Fruit fly (Drosophila melanogaster): Measurements from ENCODE around the gene Mettl3.

Mettl3 gene

dm6 chr3R:24031825-24032523, at the start of gene Mettl3, which contains the start of gene KrT95D:
Mettl3 (plus strand) TSS chr3R:24032157.
KrT95D (minus strand) TSS chr3R:24031827.
- TF ChIP-seq EcR (GFP tag; optimal IDR thresholded peaks at IDR 0.05), result no peak
- no peak for TF ChIP-seq CG8478 (optimal IDR thresholded peaks at IDR 0.05)
- TF ChIP-seq usp (GFP tag; optimal IDR thresholded peaks at IDR 0.05), result no peak
- TF ChIP-seq pan (optimal IDR thresholded peaks at IDR 0.05), result no peak
- TF ChIP-seq psq (optimal IDR thresholded peaks at IDR 0.05), result no peak
- TF ChIP-seq Dll (optimal IDR thresholded peaks at IDR 0.05), result no peak

DNA sequence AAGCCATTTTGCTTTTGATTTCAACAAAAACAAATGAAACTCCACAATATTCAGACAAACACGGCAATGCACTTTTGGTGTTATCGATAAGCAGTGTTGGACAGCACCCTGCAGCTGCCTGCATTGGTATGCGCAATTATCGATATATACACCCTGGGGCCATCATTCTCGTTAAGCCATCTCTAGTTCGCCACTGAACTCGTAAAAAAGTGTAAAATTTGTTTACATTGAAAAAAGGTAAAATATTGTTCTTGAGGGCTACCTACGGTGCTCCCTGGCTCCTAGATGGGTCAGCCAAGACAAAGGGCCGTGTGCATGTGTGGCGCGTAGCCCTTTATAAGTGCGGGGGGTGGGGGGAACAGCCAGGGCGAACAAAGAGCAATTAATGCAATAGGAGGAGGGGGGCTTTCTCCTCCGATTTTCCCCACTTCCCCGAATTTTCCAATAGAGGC, 45.5 kb upstream of the Mettl3 start, which contains the start of the genes CG13603 and CG5902:
Gene CG13603 (minus strand): TSS at position 91 of the 452 bp plus-strand sequence.
Gene CG5902 (plus strand): TSS at position 164 of the 452 bp plus-strand sequence.
- TF ChIP-seq EcR (GFP tag; optimal IDR thresholded peaks at IDR 0.05) (no peak), usp (GFP tag; optimal IDR thresholded peaks at IDR 0.05) (no peak), psq (optimal IDR thresholded peaks at IDR 0.05) (no peak), CG8478 (optimal IDR thresholded peaks at IDR 0.05) (no peak), pan (optimal IDR thresholded peaks at IDR 0.05) (no peak), Dll (optimal IDR thresholded peaks at IDR 0.05) (no peak)

DNA sequence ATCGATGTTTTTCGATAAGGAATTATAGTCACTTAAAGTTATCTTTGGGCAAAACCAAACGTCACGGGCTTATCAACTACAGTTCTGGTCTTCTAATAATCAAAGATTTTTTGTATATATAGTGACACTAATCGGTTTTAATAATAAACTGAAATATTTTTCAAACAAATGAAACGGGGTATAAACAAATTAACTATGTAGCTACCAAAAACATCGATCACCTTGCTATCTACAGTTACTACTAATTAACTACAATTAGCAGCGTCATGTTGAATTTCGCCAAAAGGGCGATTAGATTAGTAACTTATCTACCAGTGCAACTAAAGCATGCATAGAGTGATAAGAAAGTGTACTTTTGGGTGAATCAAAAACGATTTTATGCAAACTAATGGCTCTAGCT, 40.6 kb upstream of the Mettl3 start:
- no peak for TF ChIP-seq Dll (optimal IDR thresholded peaks at IDR 0.05)
- TF ChIP-seq EcR (GFP tag; optimal IDR thresholded peaks at IDR 0.05), result no peak
- TF ChIP-seq usp (GFP tag; optimal IDR thresholded peaks at IDR 0.05), result no peak

DNA sequence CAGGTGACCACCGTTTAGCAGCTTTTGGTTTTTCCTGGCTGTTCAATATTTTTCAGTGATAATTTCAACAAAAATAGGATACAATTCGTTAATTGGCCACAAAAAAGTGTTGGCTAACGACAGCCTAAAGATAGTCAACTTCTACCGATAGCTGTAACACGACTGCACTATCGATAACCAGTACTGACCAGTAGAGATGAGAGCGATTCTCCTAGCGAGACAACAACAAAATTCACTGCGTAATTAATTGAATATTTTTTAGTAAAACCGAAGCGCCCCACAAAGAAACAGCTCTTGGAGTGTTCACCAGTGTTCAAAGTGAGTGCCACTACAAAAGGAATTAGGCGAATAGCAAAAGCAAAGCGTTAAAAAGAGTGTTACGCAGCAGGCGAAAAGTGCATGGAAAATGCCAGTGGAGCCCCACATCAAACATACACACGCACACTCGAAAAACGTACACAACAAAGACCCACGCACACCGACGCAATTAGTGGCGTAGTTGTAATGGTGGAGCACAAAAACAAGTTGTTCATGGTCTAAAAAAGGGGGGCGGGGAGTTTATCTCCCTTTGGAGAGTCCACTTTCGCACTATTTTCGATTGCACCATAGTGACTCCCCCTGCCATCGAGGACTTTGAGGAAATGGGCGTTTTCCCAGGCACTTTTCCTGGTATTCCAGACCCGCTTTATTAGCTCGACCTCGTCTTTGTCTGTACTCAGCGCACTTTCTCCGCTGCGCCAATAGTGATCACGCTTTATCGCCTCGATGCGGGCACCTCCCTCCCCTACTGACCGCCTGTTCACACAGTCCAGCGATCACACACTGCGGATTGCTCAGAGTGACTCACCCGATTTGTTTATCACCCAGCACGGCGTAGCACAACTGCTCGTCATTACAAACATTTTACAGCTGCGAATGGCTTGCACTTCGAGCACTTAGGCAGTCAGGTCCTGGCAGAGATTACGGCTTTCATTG, 38.8 kb upstream of the Mettl3 start, which contains the start of the genes Epp and Rab7:
Gene Epp (minus strand): TSS at position 94 of the 975 bp plus-strand sequence.
Gene Rab7 (plus strand): TSS at position 186 of the 975 bp plus-strand sequence.
- TF ChIP-seq Dll (optimal IDR thresholded peaks at IDR 0.05) (no peak), pan (optimal IDR thresholded peaks at IDR 0.05) (no peak), psq (optimal IDR thresholded peaks at IDR 0.05) (no peak), usp (GFP tag; optimal IDR thresholded peaks at IDR 0.05) (no peak), EcR (GFP tag; optimal IDR thresholded peaks at IDR 0.05) (no peak), CG8478 (optimal IDR thresholded peaks at IDR 0.05) (no peak)

DNA sequence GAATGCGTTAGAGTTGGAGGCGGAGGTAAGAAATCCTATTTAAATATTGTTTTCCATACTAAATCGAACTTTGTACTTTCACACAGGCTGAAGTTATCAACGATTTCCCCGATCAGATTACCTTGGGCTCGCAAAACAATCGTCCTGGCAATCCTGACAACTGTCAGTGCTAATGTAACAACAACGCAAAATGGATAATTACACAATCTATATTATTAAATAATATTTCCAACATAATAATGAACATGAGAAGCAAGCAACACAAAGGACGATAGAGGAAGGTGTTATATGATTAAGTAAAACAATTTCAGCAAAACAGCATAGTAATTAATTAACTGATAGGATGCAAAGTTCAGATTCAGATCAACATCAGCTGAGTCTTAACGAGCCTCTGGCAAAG, 37.4 kb upstream of the Mettl3 start:
- no peak for TF ChIP-seq usp (GFP tag; optimal IDR thresholded peaks at IDR 0.05)
- TF ChIP-seq psq (optimal IDR thresholded peaks at IDR 0.05), result no peak
- TF ChIP-seq EcR (GFP tag; optimal IDR thresholded peaks at IDR 0.05), result no peak
- no peak for TF ChIP-seq pan (optimal IDR thresholded peaks at IDR 0.05)
- TF ChIP-seq Dll (optimal IDR thresholded peaks at IDR 0.05), result no peak
- TF ChIP-seq CG8478 (optimal IDR thresholded peaks at IDR 0.05), result no peak

dm6 chr3R:23995460-23995859, 36.5 kb upstream of the Mettl3 start, which contains the start of gene CG33108:
CG33108 (plus strand) TSS chr3R:23995659.
- no peak for TF ChIP-seq usp (GFP tag; optimal IDR thresholded peaks at IDR 0.05)
- no peak for TF ChIP-seq CG8478 (optimal IDR thresholded peaks at IDR 0.05)
- no peak for TF ChIP-seq pan (optimal IDR thresholded peaks at IDR 0.05)
- TF ChIP-seq Dll (optimal IDR thresholded peaks at IDR 0.05), result no peak
- TF ChIP-seq psq (optimal IDR thresholded peaks at IDR 0.05), result no peak
- TF ChIP-seq EcR (GFP tag; optimal IDR thresholded peaks at IDR 0.05), result no peak

dm6 chr3R:23996224-23996623, 35.7 kb upstream of the Mettl3 start, which contains the start of gene LSm3:
LSm3 (plus strand) TSS chr3R:23996262.
- no peak for TF ChIP-seq usp (GFP tag; optimal IDR thresholded peaks at IDR 0.05)
- no peak for TF ChIP-seq psq (optimal IDR thresholded peaks at IDR 0.05)
- no peak for TF ChIP-seq pan (optimal IDR thresholded peaks at IDR 0.05)
- TF ChIP-seq Dll (optimal IDR thresholded peaks at IDR 0.05), result no peak
- TF ChIP-seq CG8478 (optimal IDR thresholded peaks at IDR 0.05), result no peak
- TF ChIP-seq EcR (GFP tag; optimal IDR thresholded peaks at IDR 0.05), result no peak

DNA sequence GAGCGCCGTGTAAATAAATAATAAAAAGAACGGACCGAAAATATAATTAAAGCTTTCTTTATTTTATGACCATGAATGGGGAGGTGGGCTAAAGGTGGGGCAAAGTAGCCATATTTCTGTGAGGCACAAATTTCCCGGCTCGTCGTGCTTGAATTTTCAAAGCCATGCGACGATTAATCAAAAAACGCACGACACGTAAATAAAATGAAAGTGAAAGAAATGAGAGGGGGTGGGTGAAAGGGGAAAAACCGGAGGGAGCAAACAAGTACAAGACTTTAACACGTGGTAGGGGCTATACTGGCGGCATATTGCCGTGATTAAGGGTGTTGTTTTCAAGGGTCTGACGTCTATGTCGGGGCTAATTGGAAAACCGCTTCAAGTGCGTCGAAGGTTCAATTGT, 30.8 kb upstream of the Mettl3 start:
- TF ChIP-seq EcR (GFP tag; optimal IDR thresholded peaks at IDR 0.05) (no peak), psq (optimal IDR thresholded peaks at IDR 0.05) (no peak), CG8478 (optimal IDR thresholded peaks at IDR 0.05) (no peak)

- TF ChIP-seq psq (optimal IDR thresholded peaks at IDR 0.05) (no peak), CG8478 (optimal IDR thresholded peaks at IDR 0.05) (no peak), Dll (optimal IDR thresholded peaks at IDR 0.05) (no peak), usp (GFP tag; optimal IDR thresholded peaks at IDR 0.05) (no peak), EcR (GFP tag; optimal IDR thresholded peaks at IDR 0.05) (no peak), pan (optimal IDR thresholded peaks at IDR 0.05) (no peak)
These were observed 28.0 kb upstream of the Mettl3 start for dm6 chr3R:24003948-24004347.

DNA sequence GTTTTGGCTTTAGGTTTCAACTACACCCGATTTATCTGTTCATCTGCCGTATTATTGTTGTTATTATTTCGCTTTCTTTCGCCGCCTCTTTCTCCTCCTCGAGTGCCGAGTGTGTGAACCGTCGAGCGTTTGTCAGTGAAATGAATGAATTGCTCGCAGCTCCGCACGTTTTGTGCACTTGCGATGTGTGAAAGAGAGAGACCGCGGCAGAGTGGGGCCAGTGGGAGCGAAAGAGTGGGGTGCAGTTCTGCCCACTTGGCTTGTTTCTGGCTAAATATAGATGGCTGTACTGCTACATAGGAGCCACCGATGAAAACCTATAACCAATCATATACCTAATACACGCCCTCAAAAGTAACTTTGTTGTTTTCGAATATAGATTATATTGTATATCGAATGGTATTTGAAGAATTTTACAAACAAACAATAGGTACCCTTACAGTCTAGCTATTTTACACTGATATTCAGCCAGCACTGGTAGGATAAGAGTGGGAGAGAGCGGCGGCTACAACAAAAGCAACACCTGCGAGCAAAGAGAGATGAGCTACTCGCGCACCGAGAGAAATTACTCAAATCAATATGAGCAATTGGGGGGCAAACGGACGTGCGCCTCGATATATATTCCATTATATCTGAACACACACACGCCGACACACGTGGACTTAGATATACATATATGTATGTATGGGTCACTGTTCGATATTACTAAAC, 25.4 kb upstream of the Mettl3 start:
- TF ChIP-seq CG8478 (optimal IDR thresholded peaks at IDR 0.05) (no peak), pan (optimal IDR thresholded peaks at IDR 0.05) (no peak), EcR (GFP tag; optimal IDR thresholded peaks at IDR 0.05) (no peak), Dll (optimal IDR thresholded peaks at IDR 0.05) (no peak), usp (GFP tag; optimal IDR thresholded peaks at IDR 0.05) (no peak), psq (optimal IDR thresholded peaks at IDR 0.05) (no peak)
